Worm (Caenorhabditis elegans) whole organism, midembryonic: ENCODE data around the gene pfs-2.

Source experiments
- T22C8.4 ChIP-seq: fragments of 200-800 bp; sonication (Bioruptor generic); IDR thresholded peaks from 2 replicates; pipeline ENCODE4 v1.3.6; 2022; ENCODE audit warnings: missing genetic modification characterization, missing compliant biosample characterization
- cog-1 ChIP-seq: sonication (generic microtip); optimal IDR thresholded peaks from 2 replicates; lab custom pipeline; 2016; ENCODE audit warnings: missing genetic modification characterization, missing compliant biosample characterization
- flt-1 ChIP-seq: fragments of 200-800 bp; sonication (Bioruptor generic); IDR thresholded peaks from 2 replicates; pipeline ENCODE4 v1.3.6; 2022; ENCODE audit warnings: missing genetic modification characterization, missing compliant biosample characterization
- klf-2 ChIP-seq: fragments of 200-800 bp; sonication (Bioruptor generic); conservative IDR thresholded peaks from 2 replicates; pipeline ENCODE4 v1.3.6; 2022; ENCODE audit warnings: missing genetic modification reagents, missing genetic modification characterization, missing compliant biosample characterization
- med-1 ChIP-seq: sonication (generic microtip); optimal IDR thresholded peaks from 2 replicates; lab custom pipeline; 2017; ENCODE audit warnings: missing genetic modification characterization, mild to moderate bottlenecking, missing compliant biosample characterization, antibody characterized with exemption, missing genetic modification reagents; ENCODE audit not compliant: insufficient read depth
- ref-1 ChIP-seq: fragments of 200-800 bp; sonication (Bioruptor generic); conservative IDR thresholded peaks from 2 replicates; pipeline ENCODE4 v1.3.6; 2022; ENCODE audit warnings: missing genetic modification reagents, missing genetic modification characterization, missing compliant biosample characterization
- tab-1 ChIP-seq: fragments of 200-800 bp; sonication (Bioruptor generic); IDR thresholded peaks from 2 replicates; pipeline ENCODE4 v1.3.6; 2022; ENCODE audit warnings: missing genetic modification characterization, missing compliant biosample characterization
- ztf-23 ChIP-seq: fragments of 200-800 bp; sonication (Bioruptor generic); IDR thresholded peaks from 2 replicates; pipeline ENCODE4 v1.3.6; 2022; ENCODE audit warnings: missing genetic modification reagents, missing genetic modification characterization, missing compliant biosample characterization
- ztf-29 ChIP-seq: fragments of 200-800 bp; sonication (Bioruptor generic); IDR thresholded peaks from 2 replicates; pipeline ENCODE4 v1.3.6; 2022; ENCODE audit warnings: missing genetic modification reagents, missing genetic modification characterization, missing compliant biosample characterization

ce11 chrII:14311537-14311936, 46.6 kb upstream of the pfs-2 start:
- TF ChIP-seq klf-2 (GFP tag; lab: Robert Waterston, UW) (no peak), ztf-23 (GFP tag; lab: Robert Waterston, UW) (no peak), med-1 (no peak), T22C8.4 (GFP tag; lab: Robert Waterston, UW) (no peak), flt-1 (GFP tag; lab: Robert Waterston, UW) (no peak), tab-1 (GFP tag; lab: Robert Waterston, UW) (no peak), ref-1 (no peak), ztf-29 (GFP tag; lab: Robert Waterston, UW) (no peak), cog-1 (tag; lab: Kevin White, UChicago) (no peak)
